Fruit fly (Drosophila melanogaster): ENCODE results near the gene bol.

DNA sequence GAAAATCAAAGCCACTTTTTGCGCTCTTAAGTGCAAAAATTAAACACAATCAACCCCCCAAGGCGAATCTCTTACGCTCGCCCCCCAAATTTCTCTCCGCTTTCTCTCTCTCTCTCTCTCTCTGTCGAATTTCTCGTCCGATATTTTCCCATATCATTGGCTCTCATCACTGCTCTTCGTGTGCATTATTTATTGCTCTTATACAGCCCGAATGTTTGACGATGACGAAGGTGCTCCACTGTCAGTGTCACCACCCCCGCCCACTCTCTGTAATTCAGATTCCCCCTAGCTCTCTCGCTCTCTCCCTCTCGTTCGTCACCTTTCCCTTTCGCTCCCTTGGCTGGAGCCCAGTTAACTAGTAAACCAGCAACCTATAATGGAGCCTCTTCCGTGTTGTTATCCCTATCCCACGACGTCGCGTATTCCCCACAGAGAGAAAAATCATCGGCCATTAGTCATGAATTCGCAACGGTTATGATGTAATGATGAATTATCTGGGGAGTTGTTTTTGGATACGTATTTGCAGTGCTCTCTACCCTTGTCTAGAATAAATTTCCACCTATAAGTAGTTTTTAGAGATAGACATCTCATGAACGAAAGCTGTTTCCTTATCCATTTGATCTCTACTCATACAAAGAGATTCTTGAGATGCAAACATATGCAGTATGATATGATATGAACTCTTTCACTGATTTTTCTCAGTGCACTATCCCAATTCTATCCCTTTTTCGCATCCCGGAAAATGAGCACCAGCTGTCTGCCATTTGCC, 6.3 kb downstream of the bol start:
- TF ChIP-seq psq (optimal IDR thresholded peaks at IDR 0.05) = no peak
- TF ChIP-seq insv (optimal IDR thresholded peaks at IDR 0.05) = no peak

All from Kc167 (cell line).